Worm (Caenorhabditis elegans) whole organism, L4 larva: ENCODE measurements around the gene trm-1.

Experiments used
- R02D3.7 ChIP-seq: fragments of 150-350 bp; sonication (generic microtip); optimal IDR thresholded peaks from 3 replicates; lab custom pipeline; 2014; ENCODE audit warnings: missing biosample characterization, missing genetic modification characterization
- ama-1 ChIP-seq: fragments of 150-350 bp; optimal IDR thresholded peaks from 2 replicates; lab custom pipeline; 2014; ENCODE audit warnings: inconsistent platforms, mixed read lengths
- fkh-10 ChIP-seq: fragments of 150-350 bp; optimal IDR thresholded peaks from 2 replicates; lab custom pipeline; 2014; ENCODE audit warnings: missing biosample characterization, missing genetic modification reagents, missing genetic modification characterization
- hif-1 ChIP-seq, 2 experiments: sonication (generic microtip); optimal IDR thresholded peaks; 2 replicates each; lab custom pipeline; 2016 to 2017; ENCODE audit warnings: missing compliant biosample characterization in 2 of 2, missing genetic modification characterization in 2 of 2, missing genetic modification reagents in 2 of 2, missing genotype in 2 of 2, mild to moderate bottlenecking in 1 of 2
- lin-13 ChIP-seq: fragments of 150-350 bp; optimal IDR thresholded peaks from 2 replicates; lab custom pipeline; 2014; ENCODE audit warnings: missing biosample characterization, missing genetic modification reagents, missing genetic modification characterization
- mxl-2 ChIP-seq: fragments of 200-800 bp; sonication (Bioruptor generic); conservative IDR thresholded peaks from 2 replicates; pipeline ENCODE4 v1.3.6; 2022; ENCODE audit warnings: missing genetic modification reagents, missing genetic modification characterization, missing compliant biosample characterization
- spr-1 ChIP-seq: sonication (generic microtip); optimal IDR thresholded peaks from 2 replicates; lab custom pipeline; 2016; ENCODE audit warnings: mild to moderate bottlenecking, missing genetic modification characterization, missing compliant biosample characterization
- unc-39 ChIP-seq: sonication (generic microtip); optimal IDR thresholded peaks from 2 replicates; lab custom pipeline; 2017; ENCODE audit warnings: missing biosample characterization, missing genetic modification characterization
- vab-7 ChIP-seq: fragments of 200-800 bp; sonication (Bioruptor generic); IDR thresholded peaks from 2 replicates; pipeline ENCODE4 v1.3.6; 2022; ENCODE audit warnings: missing genetic modification reagents, missing genetic modification characterization, missing compliant biosample characterization

ce11 chrV:14192870-14193269 is 7.5 kb upstream of the trm-1 start:
- no peak for TF ChIP-seq mxl-2 (GFP tag; lab: Robert Waterston, UW)
- no peak for TF ChIP-seq hif-1 (tag; optimal IDR thresholded peaks at IDR 0.05; lab: Kevin White, UChicago)
- no peak for TF ChIP-seq vab-7 (GFP tag; lab: Robert Waterston, UW)
- no peak for TF ChIP-seq R02D3.7
- no peak for TF ChIP-seq lin-13 (GFP tag; lab: Kevin White, UChicago)
- no peak for TF ChIP-seq unc-39
- TF ChIP-seq spr-1 (tag; lab: Kevin White, UChicago), result no peak
- TF ChIP-seq fkh-10 (GFP tag; lab: Kevin White, UChicago), result no peak
- TF ChIP-seq ama-1, result no peak
